Fruit fly (Drosophila melanogaster): Measurements from ENCODE around the gene unc-13-4A.

The unc-13-4A gene

dm6 chr3L:7356386-7357117 lies 43.9 kb upstream of the unc-13-4A start, which contains the start of gene CTCF (continued):
- peak; percentile 65; the same call in 2 of the 3 replicates for TF ChIP-seq vnd (GFP tag; IDR thresholded peaks at IDR 0.05; ENCODE audit: partially characterized antibody)
- no peak for TF ChIP-seq Lpt (GFP tag; optimal IDR thresholded peaks at IDR 0.05)
- TF ChIP-seq CG1529 (GFP tag; optimal IDR thresholded peaks at IDR 0.05): no peak
- no peak for TF ChIP-seq tup (GFP tag; optimal IDR thresholded peaks at IDR 0.05)
- TF ChIP-seq pum (GFP tag; optimal IDR thresholded peaks at IDR 0.05): peak; percentile 14
- peak; percentile 30 for TF ChIP-seq CHES-1-like (GFP tag; optimal IDR thresholded peaks at IDR 0.05)
- TF ChIP-seq wdn (GFP tag; IDR thresholded peaks at IDR 0.05): no peak
- TF ChIP-seq psq (GFP tag; optimal IDR thresholded peaks at IDR 0.05): no peak
- no peak for TF ChIP-seq z (GFP tag; IDR thresholded peaks at IDR 0.05)
- no peak for TF ChIP-seq Hand (GFP tag; optimal IDR thresholded peaks at IDR 0.05)
- no peak for TF ChIP-seq CG12744 (GFP tag; optimal IDR thresholded peaks at IDR 0.05)
- TF ChIP-seq Oli (tag; optimal IDR thresholded peaks at IDR 0.05): peak; percentile 32
- TF ChIP-seq zfh1 (GFP tag; IDR thresholded peaks at IDR 0.05): 0 out of 3 replicates have a peak, but pooled peaks have one; percentile 32
- TF ChIP-seq fd102C (GFP tag; optimal IDR thresholded peaks at IDR 0.05): no peak
- TF ChIP-seq Rfx (GFP tag; IDR thresholded peaks at IDR 0.05): peak; percentile 63; the same call in 1 of the 2 replicates
- peak; percentile 25 for TF ChIP-seq fd96Cb (tag; optimal IDR thresholded peaks at IDR 0.05)
- peak; percentile 43 for TF ChIP-seq CG9932 (GFP tag; IDR thresholded peaks at IDR 0.05)
- peak; percentile 61 for TF ChIP-seq CG17186 (GFP tag; optimal IDR thresholded peaks at IDR 0.05)
- no peak for TF ChIP-seq CG4282 (GFP tag; optimal IDR thresholded peaks at IDR 0.05)
- no peak for TF ChIP-seq kay (GFP tag; optimal IDR thresholded peaks at IDR 0.05)
- 0 out of 4 replicates have a peak, but pooled peaks have one; percentile 50 for TF ChIP-seq chinmo (GFP tag; IDR thresholded peaks at IDR 0.05; ENCODE audit: partially characterized antibody)
- TF ChIP-seq Jarid2 (GFP tag; optimal IDR thresholded peaks at IDR 0.05): no peak
- no peak for TF ChIP-seq danr (GFP tag; IDR thresholded peaks at IDR 0.05)
- TF ChIP-seq D19B (GFP tag; optimal IDR thresholded peaks at IDR 0.05): no peak
- TF ChIP-seq CG2129 (GFP tag; IDR thresholded peaks at IDR 0.05; ENCODE audit: partially characterized antibody): peak; percentile 63
- no peak for TF ChIP-seq chm (GFP tag; IDR thresholded peaks at IDR 0.05)
- no peak for TF ChIP-seq CG8478 (optimal IDR thresholded peaks at IDR 0.05)
- TF ChIP-seq pho (GFP tag; optimal IDR thresholded peaks at IDR 0.05): no peak
- TF ChIP-seq scrt (GFP tag; optimal IDR thresholded peaks at IDR 0.05): no peak
- peak; percentile 32 for TF ChIP-seq dmrt11E (tag; optimal IDR thresholded peaks at IDR 0.05)
- no peak for TF ChIP-seq ac (GFP tag; optimal IDR thresholded peaks at IDR 0.05)
- TF ChIP-seq CG13296 (GFP tag; optimal IDR thresholded peaks at IDR 0.05): peak; percentile 37
- TF ChIP-seq dm (GFP tag; optimal IDR thresholded peaks at IDR 0.05): peak; percentile 47
- no peak for TF ChIP-seq CG12769 (tag; optimal IDR thresholded peaks at IDR 0.05)
- no peak for TF ChIP-seq prd (optimal IDR thresholded peaks at IDR 0.05)
- peak; percentile 80 for TF ChIP-seq prd (GFP tag; IDR thresholded peaks at IDR 0.05)
- 0 out of 2 replicates have a peak, but pooled peaks have one; percentile 6 for TF ChIP-seq CG14014 (GFP tag; IDR thresholded peaks at IDR 0.05)
- no peak for TF ChIP-seq C15 (GFP tag; IDR thresholded peaks at IDR 0.05)
- no peak for TF ChIP-seq Oaz (GFP tag; IDR thresholded peaks at IDR 0.05)
- no peak for TF ChIP-seq ttk (GFP tag; IDR thresholded peaks at IDR 0.05)
- TF ChIP-seq Sry-β (GFP tag; optimal IDR thresholded peaks at IDR 0.05): peak; percentile 30
- TF ChIP-seq pros (GFP tag; optimal IDR thresholded peaks at IDR 0.05): peak; percentile 12
- peak; percentile 53 for TF ChIP-seq CG14441 (GFP tag; IDR thresholded peaks at IDR 0.05)
- TF ChIP-seq CG31441 (GFP tag; IDR thresholded peaks at IDR 0.05): peak; percentile 40; the same call in 1 of the 2 replicates
- TF ChIP-seq Ets65A (GFP tag): peak; percentile 91
- no peak for TF ChIP-seq cg (GFP tag; optimal IDR thresholded peaks at IDR 0.05)
- no peak for TF ChIP-seq CG2199 (GFP tag; IDR thresholded peaks at IDR 0.05)
- peak; percentile 17 for TF ChIP-seq CG1647 (GFP tag; optimal IDR thresholded peaks at IDR 0.05)
- no peak for TF ChIP-seq ken (GFP tag; IDR thresholded peaks at IDR 0.05)
- TF ChIP-seq CG2875 (GFP tag; optimal IDR thresholded peaks at IDR 0.05): peak; percentile 12
- no peak for TF ChIP-seq CG12236 (GFP tag; optimal IDR thresholded peaks at IDR 0.05)
